Fruit fly (Drosophila melanogaster): ENCODE results near the gene CG42714.

Gene CG42714

DNA sequence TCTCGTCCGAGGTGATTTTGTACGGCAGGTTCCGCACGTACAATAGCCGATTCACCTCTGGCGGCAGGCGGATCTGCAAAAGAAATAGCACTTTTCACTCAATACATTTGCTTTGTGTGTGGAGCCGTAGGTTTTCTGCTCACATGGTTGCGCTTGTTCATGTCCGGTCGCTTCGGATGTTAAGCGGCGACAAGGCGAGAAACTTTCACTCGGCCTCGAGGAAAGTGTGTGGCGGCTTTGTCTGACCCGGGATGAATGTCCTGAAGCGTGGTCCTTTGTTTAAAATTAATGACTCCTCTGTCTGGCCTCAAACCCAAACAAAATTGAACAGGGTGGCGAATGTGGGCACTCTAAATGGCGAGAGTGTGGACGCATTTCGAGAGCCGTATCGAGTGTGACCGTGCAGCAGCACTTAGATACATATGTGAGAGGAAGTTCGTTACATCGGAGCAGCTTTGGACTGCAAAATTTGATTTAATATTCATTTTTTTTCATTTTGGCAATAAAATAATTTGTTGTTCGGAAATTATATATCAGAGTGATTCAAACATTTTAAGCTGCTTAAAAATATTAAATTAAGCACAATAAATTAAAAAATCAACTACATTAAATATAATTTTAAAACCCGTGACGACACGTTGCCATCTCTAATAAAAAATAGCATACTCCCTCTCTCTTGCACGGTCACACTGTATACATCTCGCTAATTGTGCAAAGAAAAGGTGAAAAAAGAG lies 40.9 kb downstream of the CG42714 start, which contains the start of the genes Sf3b6 and Tnpo (continued):
- no peak for TF ChIP-seq salm (tag; optimal IDR thresholded peaks at IDR 0.05)
- TF ChIP-seq sens (GFP tag), result no peak
- TF ChIP-seq CG2199 (GFP tag; IDR thresholded peaks at IDR 0.05), result 0 out of 3 replicates have a peak, but pooled peaks have one; percentile 37
- TF ChIP-seq CG30431 (GFP tag; optimal IDR thresholded peaks at IDR 0.05), result peak; percentile 79
- TF ChIP-seq Drgx (GFP tag; IDR thresholded peaks at IDR 0.05), result peak; percentile 61
- peak; percentile 89 for TF ChIP-seq CG16815 (GFP tag; optimal IDR thresholded peaks at IDR 0.05)
- peak; percentile 66 for TF ChIP-seq CG5245 (GFP tag; optimal IDR thresholded peaks at IDR 0.05)
- TF ChIP-seq Rfx (GFP tag; IDR thresholded peaks at IDR 0.05), result peak; percentile 88
- TF ChIP-seq Ssrp (tag; optimal IDR thresholded peaks at IDR 0.05), result peak; percentile 87
- no peak for TF ChIP-seq Dek (tag; optimal IDR thresholded peaks at IDR 0.05)
- TF ChIP-seq H15 (GFP tag; IDR thresholded peaks at IDR 0.05), result peak; percentile 69; the same call in 2 of the 3 replicates
- peak; percentile 58 for TF ChIP-seq NC2β (GFP tag; optimal IDR thresholded peaks at IDR 0.05)
- TF ChIP-seq en (GFP tag; optimal IDR thresholded peaks at IDR 0.05), result no peak
- no peak for TF ChIP-seq fd102C (GFP tag; optimal IDR thresholded peaks at IDR 0.05)
- peak; percentile 63 for TF ChIP-seq Bdp1 (GFP tag; optimal IDR thresholded peaks at IDR 0.05)
- TF ChIP-seq CG10366 (GFP tag; IDR thresholded peaks at IDR 0.05), result peak; percentile 86
- TF ChIP-seq CG34224 (GFP tag; IDR thresholded peaks at IDR 0.05; ENCODE audit: partially characterized antibody), result peak; percentile 36
- TF ChIP-seq caup (GFP tag; optimal IDR thresholded peaks at IDR 0.05; ENCODE audit: severe bottlenecking), result peak; percentile 73
- TF ChIP-seq dati (GFP tag; IDR thresholded peaks at IDR 0.05), result no peak
- TF ChIP-seq Ptx1 (GFP tag; IDR thresholded peaks at IDR 0.05), result peak; percentile 92
- no peak for TF ChIP-seq CG12071 (GFP tag; optimal IDR thresholded peaks at IDR 0.05)
- peak in 1 of 3 experiments; percentile 32 for TF ChIP-seq Stat92E (GFP tag; optimal IDR thresholded peaks at IDR 0.05)
- peak; percentile 89 for TF ChIP-seq CG15696 (tag; optimal IDR thresholded peaks at IDR 0.05)
- TF ChIP-seq pan (optimal IDR thresholded peaks at IDR 0.05), result no peak
- peak in 1 of 2 experiments; percentile 80 for TF ChIP-seq pan (GFP tag; optimal IDR thresholded peaks at IDR 0.05 in 1 of 2, IDR thresholded peaks at IDR 0.05 in 1 of 2)
- no peak for TF ChIP-seq grn (GFP tag; optimal IDR thresholded peaks at IDR 0.05)
- no peak for TF ChIP-seq crc (GFP tag; optimal IDR thresholded peaks at IDR 0.05)
- TF ChIP-seq prd (optimal IDR thresholded peaks at IDR 0.05), result no peak
- TF ChIP-seq prd (GFP tag; IDR thresholded peaks at IDR 0.05), result peak; percentile 94
- peak; percentile 70 for TF ChIP-seq peb (GFP tag; IDR thresholded peaks at IDR 0.05)
- no peak for TF ChIP-seq Hr78 (GFP tag; optimal IDR thresholded peaks at IDR 0.05)
- peak; percentile 43 for TF ChIP-seq CG8944 (GFP tag; optimal IDR thresholded peaks at IDR 0.05)
- no peak for TF ChIP-seq CTCF (GFP tag; optimal IDR thresholded peaks at IDR 0.05)
- TF ChIP-seq CHES-1-like (GFP tag; optimal IDR thresholded peaks at IDR 0.05), result peak; percentile 66
- TF ChIP-seq CG17385 (GFP tag; optimal IDR thresholded peaks at IDR 0.05), result no peak
- TF ChIP-seq Nf-YB (GFP tag; optimal IDR thresholded peaks at IDR 0.05), result no peak
- peak; percentile 82 for TF ChIP-seq Max (GFP tag; optimal IDR thresholded peaks at IDR 0.05)
- TF ChIP-seq gsb (GFP tag; IDR thresholded peaks at IDR 0.05), result peak; percentile 58
- TF ChIP-seq exex (tag; optimal IDR thresholded peaks at IDR 0.05), result no peak
- no peak for TF ChIP-seq MTF-1 (GFP tag; optimal IDR thresholded peaks at IDR 0.05; ENCODE audit: borderline replicate concordance)
- peak; percentile 79 for TF ChIP-seq Usf (GFP tag; optimal IDR thresholded peaks at IDR 0.05)
- TF ChIP-seq CG17328 (GFP tag; IDR thresholded peaks at IDR 0.05), result peak; percentile 57
- peak; percentile 86 for TF ChIP-seq CG10209 (GFP tag; optimal IDR thresholded peaks at IDR 0.05)
- TF ChIP-seq CG10543 (GFP tag; optimal IDR thresholded peaks at IDR 0.05), result peak; percentile 84
- no peak for TF ChIP-seq Hr39 (optimal IDR thresholded peaks at IDR 0.05)
- peak; percentile 93 for TF ChIP-seq CG9932 (GFP tag; IDR thresholded peaks at IDR 0.05)
- TF ChIP-seq CG1647 (GFP tag; optimal IDR thresholded peaks at IDR 0.05), result peak; percentile 58
- TF ChIP-seq CG11093 (GFP tag; IDR thresholded peaks at IDR 0.05), result peak; percentile 59; the same call in 2 of the 3 replicates
- peak; percentile 84 for TF ChIP-seq Med (GFP tag)
- TF ChIP-seq phol (tag; optimal IDR thresholded peaks at IDR 0.05), result peak; percentile 91
- TF ChIP-seq CG1024 (GFP tag; IDR thresholded peaks at IDR 0.05), result peak; percentile 41; the same call in 1 of the 2 replicates
